Fruit fly (Drosophila melanogaster) whole organism, prepupa: ENCODE data around the gene CG14219.
A peak's percentile ranks its signal among the peaks of the same experiment; 100 is the strongest.

Source experiments
- Blimp-1 ChIP-seq: fragments of 200-800 bp; sonication (Bioruptor generic); optimal IDR thresholded peaks from 3 replicates; lab custom pipeline; 2017; ENCODE audit warnings: missing biosample characterization, missing genetic modification characterization, mild to moderate bottlenecking, moderate library complexity, missing genetic modification reagents
- CG10669 ChIP-seq: fragments of 200-800 bp; sonication (Bioruptor generic); optimal IDR thresholded peaks from 3 replicates; lab custom pipeline; 2018; ENCODE audit warnings: missing biosample characterization, mild to moderate bottlenecking, missing genetic modification characterization, moderate library complexity
- CG11294 ChIP-seq: fragments of 200-800 bp; sonication (Bioruptor generic); IDR thresholded peaks from 2 replicates; pipeline ENCODE4 v1.3.6; 2022; ENCODE audit warnings: missing biosample characterization, missing genetic modification characterization
- CG11762 ChIP-seq: fragments of 200-800 bp; sonication (Bioruptor generic); optimal IDR thresholded peaks from 3 replicates; lab custom pipeline; 2016; ENCODE audit warnings: missing biosample characterization, missing genetic modification characterization; ENCODE audit not compliant: insufficient read depth
- CG11902 ChIP-seq: fragments of 200-800 bp; sonication (Bioruptor generic); optimal IDR thresholded peaks from 3 replicates; lab custom pipeline; 2016; ENCODE audit warnings: missing biosample characterization, missing genetic modification characterization
- CG15336 ChIP-seq: fragments of 200-800 bp; sonication (Bioruptor generic); IDR thresholded peaks from 2 replicates; pipeline ENCODE4 v1.3.6; 2022; ENCODE audit warnings: missing biosample characterization, missing genetic modification characterization
- CG1621 ChIP-seq: fragments of 200-800 bp; sonication (Bioruptor generic); optimal IDR thresholded peaks from 3 replicates; lab custom pipeline; 2018; ENCODE audit warnings: missing biosample characterization, mild to moderate bottlenecking, missing genetic modification characterization
- CG16779 ChIP-seq: fragments of 200-800 bp; sonication (Bioruptor generic); optimal IDR thresholded peaks from 3 replicates; lab custom pipeline; 2017; ENCODE audit warnings: missing biosample characterization, mild to moderate bottlenecking, missing genetic modification characterization
- CG3032 ChIP-seq: fragments of 200-800 bp; optimal IDR thresholded peaks from 2 replicates; lab custom pipeline; 2019; ENCODE audit warnings: missing biosample characterization, mild to moderate bottlenecking, missing genetic modification characterization, moderate library complexity
- CG32006 ChIP-seq: fragments of 200-800 bp; sonication (Bioruptor generic); optimal IDR thresholded peaks from 3 replicates; lab custom pipeline; 2017; ENCODE audit warnings: missing biosample characterization, mild to moderate bottlenecking, missing genetic modification characterization
- CG34406 ChIP-seq: fragments of 200-800 bp; sonication (Bioruptor generic); optimal IDR thresholded peaks from 3 replicates; lab custom pipeline; 2016; ENCODE audit warnings: missing biosample characterization, missing genetic modification characterization
- CG3919 ChIP-seq: fragments of 200-800 bp; sonication (Bioruptor generic); optimal IDR thresholded peaks from 3 replicates; lab custom pipeline; 2016; ENCODE audit warnings: missing biosample characterization, missing genetic modification characterization
- CG4318 ChIP-seq: fragments of 200-800 bp; sonication (Bioruptor generic); optimal IDR thresholded peaks from 3 replicates; lab custom pipeline; 2017; ENCODE audit warnings: missing biosample characterization, mild to moderate bottlenecking, missing genetic modification characterization
- CG6163 ChIP-seq: fragments of 200-800 bp; sonication (Bioruptor generic); IDR thresholded peaks from 3 replicates; pipeline ENCODE4 v1.3.6; 2022; ENCODE audit warnings: missing biosample characterization, missing genetic modification characterization
- CG6276 ChIP-seq: fragments of 200-800 bp; sonication (Bioruptor generic); optimal IDR thresholded peaks from 2 replicates; lab custom pipeline; 2017; ENCODE audit warnings: missing biosample characterization, mild to moderate bottlenecking, missing genetic modification characterization
- CG6792 ChIP-seq: fragments of 200-800 bp; sonication (Bioruptor generic); optimal IDR thresholded peaks from 3 replicates; lab custom pipeline; 2016; ENCODE audit warnings: missing biosample characterization, missing genetic modification characterization
- CG6854 ChIP-seq: fragments of 200-800 bp; sonication (Bioruptor generic); optimal IDR thresholded peaks from 2 replicates; lab custom pipeline; 2017; ENCODE audit warnings: missing biosample characterization, mild to moderate bottlenecking, missing genetic modification characterization
- CG8119 ChIP-seq: fragments of 200-800 bp; sonication (Bioruptor generic); IDR thresholded peaks from 3 replicates; pipeline ENCODE4 v1.3.6; 2022; ENCODE audit warnings: missing biosample characterization, missing genetic modification characterization
- CG8319 ChIP-seq: fragments of 200-800 bp; sonication (Bioruptor generic); optimal IDR thresholded peaks from 3 replicates; lab custom pipeline; 2016; ENCODE audit warnings: missing biosample characterization, missing genetic modification characterization
- CG8632 ChIP-seq: fragments of 200-800 bp; sonication (Bioruptor generic); optimal IDR thresholded peaks from 3 replicates; lab custom pipeline; 2016; ENCODE audit warnings: missing biosample characterization, missing genetic modification characterization
- CG9139 ChIP-seq: fragments of 200-800 bp; sonication (Bioruptor generic); optimal IDR thresholded peaks from 3 replicates; lab custom pipeline; 2017; ENCODE audit warnings: missing biosample characterization, mild to moderate bottlenecking, missing genetic modification characterization
- Eip75B ChIP-seq: fragments of 200-800 bp; sonication (Bioruptor generic); optimal IDR thresholded peaks from 3 replicates; lab custom pipeline; 2016; ENCODE audit warnings: missing biosample characterization, missing genetic modification characterization
- Eip78C ChIP-seq: fragments of 200-800 bp; sonication (Bioruptor generic); peaks from one replicate; lab custom pipeline; 2016; ENCODE audit warnings: missing biosample characterization, missing genetic modification characterization
- Eip93F ChIP-seq: fragments of 200-800 bp; sonication (Bioruptor generic); optimal IDR thresholded peaks from 2 replicates; lab custom pipeline; 2016; ENCODE audit warnings: missing biosample characterization, mild to moderate bottlenecking, missing genetic modification characterization
- Ets96B ChIP-seq: fragments of 200-800 bp; optimal IDR thresholded peaks from 2 replicates; lab custom pipeline; 2019; ENCODE audit warnings: missing biosample characterization, mild to moderate bottlenecking, missing genetic modification characterization, moderate library complexity
- Gug ChIP-seq: fragments of 200-800 bp; sonication (Bioruptor generic); IDR thresholded peaks from 2 replicates; pipeline ENCODE4 v1.3.6; 2022; ENCODE audit warnings: missing biosample characterization, missing genetic modification characterization
- Hr38 ChIP-seq: sonication (Bioruptor generic); optimal IDR thresholded peaks from 2 replicates; lab custom pipeline; 2016; ENCODE audit warnings: missing biosample characterization, missing genetic modification characterization
- Hr39 ChIP-seq: fragments of 200-800 bp; sonication (Bioruptor generic); optimal IDR thresholded peaks from 2 replicates; lab custom pipeline; 2016; ENCODE audit warnings: missing biosample characterization, missing genetic modification characterization
- Hr4 ChIP-seq: fragments of 200-800 bp; sonication (Bioruptor generic); optimal IDR thresholded peaks from 3 replicates; lab custom pipeline; 2016; ENCODE audit warnings: missing biosample characterization, missing genetic modification characterization
- Lpt ChIP-seq: fragments of 200-800 bp; sonication (Bioruptor generic); optimal IDR thresholded peaks from 3 replicates; lab custom pipeline; 2016; ENCODE audit warnings: missing biosample characterization, missing genetic modification characterization
- OdsH ChIP-seq: fragments of 200-800 bp; sonication (Bioruptor generic); optimal IDR thresholded peaks from 3 replicates; lab custom pipeline; 2016; ENCODE audit warnings: missing biosample characterization, missing genetic modification characterization
- Smox ChIP-seq: fragments of 200-800 bp; sonication (Bioruptor generic); optimal IDR thresholded peaks from 3 replicates; lab custom pipeline; 2016; ENCODE audit warnings: missing biosample characterization, missing genetic modification characterization
- Sox14 ChIP-seq: fragments of 200-800 bp; sonication (Bioruptor generic); optimal IDR thresholded peaks from 3 replicates; lab custom pipeline; 2016; ENCODE audit warnings: missing biosample characterization, missing genetic modification characterization
- Sox15 ChIP-seq: fragments of 200-800 bp; sonication (Bioruptor generic); optimal IDR thresholded peaks from 3 replicates; lab custom pipeline; 2016; ENCODE audit warnings: missing biosample characterization, missing genetic modification characterization
- achi ChIP-seq: fragments of 200-800 bp; sonication (Bioruptor generic); optimal IDR thresholded peaks from 3 replicates; lab custom pipeline; 2016; ENCODE audit warnings: missing biosample characterization, missing genetic modification characterization
- acj6 ChIP-seq: fragments of 200-800 bp; sonication (Bioruptor generic); optimal IDR thresholded peaks from 3 replicates; lab custom pipeline; 2016; ENCODE audit warnings: missing biosample characterization, missing genetic modification characterization
- cyc ChIP-seq: fragments of 200-800 bp; sonication (Bioruptor generic); optimal IDR thresholded peaks from 3 replicates; lab custom pipeline; 2016; ENCODE audit warnings: missing biosample characterization, missing genetic modification characterization
- dac ChIP-seq: fragments of 200-800 bp; sonication (Bioruptor generic); optimal IDR thresholded peaks from 2 replicates; lab custom pipeline; 2017; ENCODE audit warnings: missing biosample characterization, mild to moderate bottlenecking, missing genetic modification characterization
- dsx ChIP-seq: fragments of 200-800 bp; optimal IDR thresholded peaks from 3 replicates; lab custom pipeline; 2019; ENCODE audit warnings: missing biosample characterization, mild to moderate bottlenecking, missing genetic modification characterization, moderate library complexity; ENCODE audit not compliant: poor library complexity, severe bottlenecking
- eg ChIP-seq: fragments of 200-800 bp; sonication (Bioruptor generic); IDR thresholded peaks from 3 replicates; pipeline ENCODE4 v1.3.6; 2022; ENCODE audit warnings: missing biosample characterization, missing genetic modification characterization
- esn ChIP-seq: fragments of 200-800 bp; sonication (Bioruptor generic); optimal IDR thresholded peaks from 2 replicates; lab custom pipeline; 2016; ENCODE audit warnings: missing biosample characterization, mild to moderate bottlenecking, missing genetic modification characterization, moderate library complexity
- fd85E ChIP-seq: fragments of 200-800 bp; sonication (Bioruptor generic); optimal IDR thresholded peaks from 3 replicates; lab custom pipeline; 2016; ENCODE audit warnings: missing biosample characterization, missing genetic modification characterization
- fkh ChIP-seq: fragments of 200-800 bp; sonication (Bioruptor generic); optimal IDR thresholded peaks from 3 replicates; lab custom pipeline; 2017; ENCODE audit warnings: missing biosample characterization, mild to moderate bottlenecking, missing genetic modification characterization, moderate library complexity
- lz ChIP-seq: fragments of 200-800 bp; sonication (Bioruptor generic); optimal IDR thresholded peaks from 3 replicates; lab custom pipeline; 2016; ENCODE audit warnings: missing biosample characterization, missing genetic modification characterization
- net ChIP-seq: fragments of 200-800 bp; sonication (Bioruptor generic); optimal IDR thresholded peaks from 3 replicates; lab custom pipeline; 2016; ENCODE audit warnings: missing biosample characterization, missing genetic modification characterization
- pdm3 ChIP-seq: fragments of 200-800 bp; sonication (Bioruptor generic); optimal IDR thresholded peaks from 3 replicates; lab custom pipeline; 2016; ENCODE audit warnings: missing biosample characterization, missing genetic modification characterization
- spab ChIP-seq: fragments of 200-800 bp; sonication (Bioruptor generic); optimal IDR thresholded peaks from 2 replicates; lab custom pipeline; 2017; ENCODE audit warnings: missing biosample characterization, mild to moderate bottlenecking, missing genetic modification characterization, missing genetic modification reagents
- svp ChIP-seq: fragments of 200-800 bp; sonication (Bioruptor generic); peaks from one replicate; lab custom pipeline; 2016; ENCODE audit warnings: missing biosample characterization, missing genetic modification characterization
- topi ChIP-seq: fragments of 200-800 bp; sonication (Bioruptor generic); optimal IDR thresholded peaks from 3 replicates; lab custom pipeline; 2016; ENCODE audit warnings: missing biosample characterization, missing genetic modification characterization

Gene CG14219

dm6 chrX:19613473-19613872 lies 23.5 kb upstream of the CG14219 start:
- TF ChIP-seq net (GFP tag; lab: Kevin White, UChicago) (no peak), topi (GFP tag; lab: Kevin White, UChicago) (no peak), CG32006 (GFP tag; lab: Kevin White, UChicago) (no peak), CG3919 (GFP tag; lab: Kevin White, UChicago) (no peak), CG15336 (no peak), CG4318 (GFP tag; lab: Kevin White, UChicago) (no peak), Hr39 (GFP tag; lab: Kevin White, UChicago) (no peak), CG9139 (no peak), Ets96B (tag; lab: Kevin White, UChicago) (no peak), CG3032 (tag; lab: Kevin White, UChicago) (no peak), Eip93F (no peak), Eip78C (GFP tag; lab: Kevin White, UChicago) (no peak), esn (GFP tag; lab: Kevin White, UChicago) (peak; percentile 70), achi (GFP tag; lab: Kevin White, UChicago) (no peak), CG8319 (no peak), CG1621 (tag; lab: Kevin White, UChicago) (peak; percentile 63), OdsH (GFP tag; lab: Kevin White, UChicago) (no peak), fd85E (no peak), svp (no peak), dac (GFP tag; lab: Kevin White, UChicago) (no peak), Lpt (GFP tag; lab: Kevin White, UChicago) (no peak), Hr38 (GFP tag; lab: Kevin White, UChicago) (no peak), Gug (GFP tag; lab: Robert Waterston, UW) (no peak), CG6792 (GFP tag; lab: Kevin White, UChicago) (peak; percentile 30), CG34406 (GFP tag; lab: Kevin White, UChicago) (peak; percentile 49), CG11762 (GFP tag; lab: Kevin White, UChicago) (no peak), CG6854 (GFP tag; lab: Kevin White, UChicago) (peak; percentile 64), Blimp-1 (no peak), CG6163 (GFP tag; lab: Robert Waterston, UW) (peak; percentile 56; the same call in 1 of the 3 replicates), Hr4 (GFP tag; lab: Kevin White, UChicago) (no peak), cyc (GFP tag; lab: Kevin White, UChicago) (peak; percentile 1), CG16779 (tag; lab: Kevin White, UChicago) (no peak), acj6 (GFP tag; lab: Kevin White, UChicago) (no peak), CG11294 (GFP tag; lab: Robert Waterston, UW) (no peak), Sox14 (no peak), CG6276 (GFP tag; lab: Kevin White, UChicago) (no peak), pdm3 (no peak), CG8632 (GFP tag; lab: Kevin White, UChicago) (no peak), CG11902 (GFP tag; lab: Kevin White, UChicago) (no peak), lz (peak; percentile 44), CG10669 (no peak), Eip75B (no peak), eg (GFP tag; lab: Robert Waterston, UW) (no peak; the same call in 1 of the 3 replicates), spab (GFP tag; lab: Kevin White, UChicago) (no peak), Sox15 (GFP tag; lab: Kevin White, UChicago) (no peak), fkh (GFP tag; lab: Kevin White, UChicago) (peak; percentile 29), dsx (GFP tag; lab: Kevin White, UChicago) (no peak), CG8119 (GFP tag; lab: Robert Waterston, UW) (no peak), Smox (no peak)
